Fruit fly (Drosophila melanogaster): ENCODE results near the gene Sec13.
A peak's percentile ranks its signal among the peaks of the same experiment; 100 is the strongest.

Sec13 gene

dm6 chr3R:23334866-23335265, 21.2 kb upstream of the Sec13 start (continued):
- TF ChIP-seq CG6854 (GFP tag; optimal IDR thresholded peaks at IDR 0.05), result no peak
- no peak for TF ChIP-seq Lpt (GFP tag; optimal IDR thresholded peaks at IDR 0.05)
- peak; percentile 73 for TF ChIP-seq CG10669 (GFP tag; optimal IDR thresholded peaks at IDR 0.05)
- TF ChIP-seq Eip93F (GFP tag; optimal IDR thresholded peaks at IDR 0.05), result no peak
- peak; percentile 56 for TF ChIP-seq vri (GFP tag; optimal IDR thresholded peaks at IDR 0.05)
- TF ChIP-seq pdm3 (GFP tag; optimal IDR thresholded peaks at IDR 0.05), result peak; percentile 63
- no peak for TF ChIP-seq CG9139 (GFP tag; optimal IDR thresholded peaks at IDR 0.05)
- peak; percentile 72 for TF ChIP-seq topi (GFP tag; optimal IDR thresholded peaks at IDR 0.05)
- TF ChIP-seq dac (GFP tag; optimal IDR thresholded peaks at IDR 0.05), result peak; percentile 18
- TF ChIP-seq spab (GFP tag; optimal IDR thresholded peaks at IDR 0.05), result peak; percentile 16
- peak; percentile 54 for TF ChIP-seq CG7368 (GFP tag; optimal IDR thresholded peaks at IDR 0.05)
- peak; percentile 46 for TF ChIP-seq CG11902 (GFP tag; optimal IDR thresholded peaks at IDR 0.05)
- 0 out of 2 replicates have a peak, but pooled peaks have one; percentile 34 for TF ChIP-seq CG11294 (GFP tag; IDR thresholded peaks at IDR 0.05)
- TF ChIP-seq CG31627 (GFP tag; optimal IDR thresholded peaks at IDR 0.05), result peak; percentile 67
- TF ChIP-seq dsx (GFP tag; optimal IDR thresholded peaks at IDR 0.05; ENCODE audit: poor library complexity, severe bottlenecking), result peak; percentile 58
- peak; percentile 67 for TF ChIP-seq esn (GFP tag; optimal IDR thresholded peaks at IDR 0.05)
- TF ChIP-seq svp (GFP tag), result peak; percentile 75
- TF ChIP-seq CG3032 (tag; optimal IDR thresholded peaks at IDR 0.05), result peak; percentile 76
- TF ChIP-seq CG3919 (GFP tag; optimal IDR thresholded peaks at IDR 0.05), result peak; percentile 78
- peak; percentile 46 for TF ChIP-seq CG15336 (GFP tag; IDR thresholded peaks at IDR 0.05)

dm6 chr3R:23335577-23335976, 20.5 kb upstream of the Sec13 start:
- TF ChIP-seq esn (GFP tag; optimal IDR thresholded peaks at IDR 0.05), result peak; percentile 15
- peak; percentile 75 for TF ChIP-seq achi (GFP tag; optimal IDR thresholded peaks at IDR 0.05)
- TF ChIP-seq Ets21C (GFP tag; optimal IDR thresholded peaks at IDR 0.05), result no peak
- peak; percentile 44 for TF ChIP-seq Eip75B (GFP tag; optimal IDR thresholded peaks at IDR 0.05)
- no peak for TF ChIP-seq Lpt (GFP tag; optimal IDR thresholded peaks at IDR 0.05)
- TF ChIP-seq CG11902 (GFP tag; optimal IDR thresholded peaks at IDR 0.05), result peak; percentile 16
- peak; percentile 30 to 65 for TF ChIP-seq ss (GFP tag; optimal IDR thresholded peaks at IDR 0.05)
- peak; percentile 24 for TF ChIP-seq Sox14 (GFP tag; optimal IDR thresholded peaks at IDR 0.05)
- TF ChIP-seq CG6808 (GFP tag; optimal IDR thresholded peaks at IDR 0.05), result peak; percentile 68
- TF ChIP-seq Blimp-1 (GFP tag; optimal IDR thresholded peaks at IDR 0.05), result no peak
- TF ChIP-seq Sox102F (GFP tag; optimal IDR thresholded peaks at IDR 0.05), result peak; percentile 31
- TF ChIP-seq Eip78C (GFP tag), result peak; percentile 82
- TF ChIP-seq Hr38 (GFP tag; optimal IDR thresholded peaks at IDR 0.05), result no peak
- peak; percentile 20; the same call in 1 of the 3 replicates for TF ChIP-seq CG6163 (GFP tag; IDR thresholded peaks at IDR 0.05)
- peak; percentile 66; the same call in 2 of the 3 replicates for TF ChIP-seq CG8119 (GFP tag; IDR thresholded peaks at IDR 0.05)
- peak; percentile 53 for TF ChIP-seq spab (GFP tag; optimal IDR thresholded peaks at IDR 0.05)
- TF ChIP-seq CG8319 (GFP tag; optimal IDR thresholded peaks at IDR 0.05), result peak; percentile 18
- peak; percentile 67 for TF ChIP-seq OdsH (GFP tag; optimal IDR thresholded peaks at IDR 0.05)
- peak; percentile 66 for TF ChIP-seq CG10631 (GFP tag; optimal IDR thresholded peaks at IDR 0.05)
- peak; percentile 71 for TF ChIP-seq fkh (GFP tag; optimal IDR thresholded peaks at IDR 0.05)
- peak; percentile 48 for TF ChIP-seq svp (GFP tag)
- TF ChIP-seq Smox (GFP tag; optimal IDR thresholded peaks at IDR 0.05), result no peak
- TF ChIP-seq net (GFP tag; optimal IDR thresholded peaks at IDR 0.05), result peak; percentile 15
- TF ChIP-seq lz (GFP tag; optimal IDR thresholded peaks at IDR 0.05), result no peak
- peak; percentile 6 for TF ChIP-seq Hr39 (GFP tag; optimal IDR thresholded peaks at IDR 0.05)
- TF ChIP-seq Ets96B (tag; optimal IDR thresholded peaks at IDR 0.05), result peak; percentile 67
- no peak for TF ChIP-seq fd85E (GFP tag; optimal IDR thresholded peaks at IDR 0.05)
- TF ChIP-seq CG15336 (GFP tag; IDR thresholded peaks at IDR 0.05), result peak; percentile 78
- peak; percentile 67 for TF ChIP-seq CG10669 (GFP tag; optimal IDR thresholded peaks at IDR 0.05)
- peak; percentile 63 for TF ChIP-seq CG3919 (GFP tag; optimal IDR thresholded peaks at IDR 0.05)
- TF ChIP-seq CG34406 (GFP tag; optimal IDR thresholded peaks at IDR 0.05), result peak; percentile 58
- TF ChIP-seq topi (GFP tag; optimal IDR thresholded peaks at IDR 0.05), result peak; percentile 13
- TF ChIP-seq CG16779 (tag; optimal IDR thresholded peaks at IDR 0.05), result peak; percentile 43
- TF ChIP-seq CG32006 (GFP tag; optimal IDR thresholded peaks at IDR 0.05), result peak; percentile 79
- TF ChIP-seq CG11294 (GFP tag; IDR thresholded peaks at IDR 0.05), result peak; percentile 34
- TF ChIP-seq CG6276 (GFP tag; optimal IDR thresholded peaks at IDR 0.05), result peak; percentile 60
- peak; percentile 62 for TF ChIP-seq CG8632 (GFP tag; optimal IDR thresholded peaks at IDR 0.05)
- peak; percentile 56 for TF ChIP-seq eg (GFP tag; IDR thresholded peaks at IDR 0.05)
- peak; percentile 41 for TF ChIP-seq CG7368 (GFP tag; optimal IDR thresholded peaks at IDR 0.05)
- no peak for TF ChIP-seq CG6792 (GFP tag; optimal IDR thresholded peaks at IDR 0.05)
- no peak for TF ChIP-seq dac (GFP tag; optimal IDR thresholded peaks at IDR 0.05)

All from whole organism, prepupa.